Fruit fly (Drosophila melanogaster) whole organism: ENCODE results near the gene RpS25.

Experiments
- CG8478 ChIP-seq: fragments of >200 bp; optimal IDR thresholded peaks from 2 replicates; lab custom pipeline; 2018; ENCODE audit warnings: inconsistent platforms
- Dll ChIP-seq: fragments of >200 bp; optimal IDR thresholded peaks from 2 replicates; lab custom pipeline; 2017
- EcR ChIP-seq, 2 experiments: fragments of >200 bp; optimal IDR thresholded peaks; 2 replicates each; lab custom pipeline; 2017; ENCODE audit warnings: missing biosample characterization in 2 of 2, missing genetic modification characterization in 2 of 2, missing genetic modification reagents in 2 of 2
- pan ChIP-seq: fragments of >200 bp; optimal IDR thresholded peaks from 2 replicates; lab custom pipeline; 2017
- psq ChIP-seq: fragments of >200 bp; optimal IDR thresholded peaks from 2 replicates; lab custom pipeline; 2017
- usp ChIP-seq: fragments of >200 bp; optimal IDR thresholded peaks from 2 replicates; lab custom pipeline; 2017; ENCODE audit warnings: missing biosample characterization, missing genetic modification characterization, mixed read lengths

The RpS25 gene

DNA sequence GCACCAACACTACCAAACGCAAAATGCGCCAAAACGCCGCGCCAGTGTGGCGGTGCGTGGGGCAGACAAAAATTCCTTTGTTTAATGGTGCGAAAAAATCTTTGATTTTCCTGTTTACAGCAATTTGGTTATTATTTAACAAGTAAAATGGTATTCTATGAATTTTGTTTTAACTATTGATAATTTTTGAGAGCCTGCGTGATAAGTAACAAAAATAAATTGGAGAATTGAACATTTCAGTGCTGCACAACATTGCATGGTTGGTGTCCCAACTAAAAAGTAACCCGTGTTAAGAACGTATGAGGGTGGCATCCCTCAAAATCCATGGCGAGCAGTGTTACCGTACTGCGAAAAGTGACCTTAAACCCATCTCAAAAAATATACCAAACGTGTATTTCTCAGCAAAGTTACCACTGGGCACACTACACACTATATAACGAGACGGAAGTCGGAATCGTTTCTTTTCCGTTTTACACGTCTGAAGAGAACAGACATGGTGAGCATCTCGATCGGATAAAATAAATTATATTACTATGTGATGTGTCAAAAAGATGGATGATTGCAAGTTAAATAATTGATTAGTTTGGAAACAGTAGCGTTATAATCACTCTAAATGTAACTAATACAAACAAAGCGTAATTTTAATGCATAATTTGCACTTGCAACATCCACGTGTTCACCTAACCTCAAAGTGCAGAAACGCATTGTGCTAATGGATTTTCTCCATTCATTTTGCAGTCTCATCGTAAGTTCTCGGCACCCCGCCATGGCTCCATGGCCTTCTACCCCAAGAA, 5.5 kb upstream of the RpS25 start, which contains the start of the genes CG6693 and RpL3:
Gene CG6693 (minus strand): TSS at position 203 of the 794 bp plus-strand sequence.
Gene RpL3 (plus strand): TSS at position 458 of the 794 bp plus-strand sequence.
- TF ChIP-seq CG8478 (lab: Kevin White, UChicago) (no peak), EcR (GFP tag; optimal IDR thresholded peaks at IDR 0.05; lab: Kevin White, UChicago) (no peak), psq (lab: Kevin White, UChicago) (no peak), pan (no peak), Dll (lab: Kevin White, UChicago) (no peak), usp (GFP tag; lab: Kevin White, UChicago) (no peak)

DNA sequence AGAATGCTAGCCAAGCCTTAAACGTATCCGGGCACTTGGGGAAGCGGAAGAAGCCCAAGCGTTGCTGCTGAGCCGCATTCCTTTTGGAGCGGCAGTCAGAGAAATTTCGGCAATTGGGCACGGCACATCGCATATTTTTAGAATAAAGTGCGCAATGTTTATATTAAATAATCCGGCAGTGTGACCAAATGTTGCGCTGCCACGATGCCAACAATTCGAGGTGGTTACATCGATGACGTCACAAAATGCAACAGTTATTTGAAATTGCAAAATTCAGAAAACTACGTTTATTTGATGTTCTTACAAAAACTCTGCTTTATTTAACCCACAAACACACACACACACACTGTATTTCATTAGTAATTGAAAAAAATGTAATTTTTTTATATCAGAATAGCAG, 3.8 kb upstream of the RpS25 start, which contains the start of gene CG6689:
Gene CG6689 (minus strand): TSS at position 182 of the 400 bp plus-strand sequence.
- TF ChIP-seq pan (no peak), EcR (GFP tag; optimal IDR thresholded peaks at IDR 0.05; lab: Kevin White, UChicago) (no peak), psq (lab: Kevin White, UChicago) (no peak), CG8478 (lab: Kevin White, UChicago) (no peak), Dll (lab: Kevin White, UChicago) (no peak), usp (GFP tag; lab: Kevin White, UChicago) (no peak)

DNA sequence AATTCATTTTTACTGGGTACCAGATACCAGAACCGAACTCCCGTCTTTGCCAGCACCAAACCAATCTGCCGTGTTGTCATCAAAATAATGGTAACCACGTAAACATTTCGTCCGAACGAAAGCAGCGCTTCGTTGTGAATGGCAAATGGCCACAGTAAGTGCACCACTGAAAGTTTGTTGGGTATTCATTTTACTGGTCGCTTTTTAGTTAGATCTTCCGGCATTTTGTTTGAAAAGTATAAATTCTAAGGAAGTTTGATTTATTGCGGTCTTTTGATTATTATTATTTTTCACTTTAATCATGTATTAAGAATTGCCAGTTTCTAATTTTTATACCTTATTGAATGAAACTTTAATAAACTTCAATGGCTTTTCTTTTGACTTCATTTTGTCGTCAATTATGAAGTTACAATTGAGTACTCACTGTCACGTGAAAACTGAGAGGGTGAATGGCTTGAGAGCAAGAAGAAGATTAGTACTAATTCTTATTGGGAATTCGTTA, 1.6 kb downstream of the RpS25 start, which contains the start of gene ZnT86D:
Gene ZnT86D (minus strand): TSS at position 91 of the 502 bp plus-strand sequence.
- TF ChIP-seq Dll (lab: Kevin White, UChicago), result no peak

DNA sequence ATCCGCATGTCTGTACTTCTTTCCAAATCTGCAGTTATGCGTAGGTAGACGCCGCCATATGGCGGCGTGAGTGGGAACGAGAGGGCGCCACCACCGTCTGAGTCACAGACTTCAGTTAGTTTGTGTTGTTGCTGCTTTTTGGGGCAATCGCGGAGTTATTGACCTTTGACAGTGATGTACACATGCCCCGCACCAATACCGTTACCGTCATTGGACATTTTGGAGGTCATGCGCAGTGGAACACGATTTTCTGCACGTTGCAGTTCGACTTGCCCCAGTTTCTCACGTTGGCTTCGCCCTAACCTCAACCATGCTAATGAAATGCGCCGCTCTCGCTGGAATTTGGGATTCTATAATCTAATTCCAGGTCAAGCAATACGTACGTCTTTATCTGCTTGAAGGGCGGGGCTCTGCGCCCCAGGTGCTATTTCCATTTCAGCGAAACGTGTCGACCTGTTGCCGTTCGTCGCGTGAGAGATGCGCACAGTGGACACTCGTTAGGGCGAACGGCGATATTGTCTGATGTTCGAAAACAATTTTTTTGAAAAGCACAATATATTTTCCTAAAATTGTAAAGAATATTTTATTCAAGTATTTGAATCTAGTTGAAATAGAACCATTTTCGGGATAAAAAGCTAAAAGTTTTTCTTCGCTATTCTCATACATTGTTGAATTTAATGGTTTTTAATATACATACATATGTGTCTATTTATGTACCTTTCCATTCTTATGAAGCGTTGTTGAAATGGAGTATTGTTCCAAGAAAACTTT, 4.6 kb downstream of the RpS25 start:
- TF ChIP-seq EcR (GFP tag; optimal IDR thresholded peaks at IDR 0.05; lab: Kevin White, UChicago) (no peak), usp (GFP tag; lab: Kevin White, UChicago) (no peak), psq (lab: Kevin White, UChicago) (no peak), pan (no peak), Dll (lab: Kevin White, UChicago) (no peak), CG8478 (lab: Kevin White, UChicago) (no peak)

DNA sequence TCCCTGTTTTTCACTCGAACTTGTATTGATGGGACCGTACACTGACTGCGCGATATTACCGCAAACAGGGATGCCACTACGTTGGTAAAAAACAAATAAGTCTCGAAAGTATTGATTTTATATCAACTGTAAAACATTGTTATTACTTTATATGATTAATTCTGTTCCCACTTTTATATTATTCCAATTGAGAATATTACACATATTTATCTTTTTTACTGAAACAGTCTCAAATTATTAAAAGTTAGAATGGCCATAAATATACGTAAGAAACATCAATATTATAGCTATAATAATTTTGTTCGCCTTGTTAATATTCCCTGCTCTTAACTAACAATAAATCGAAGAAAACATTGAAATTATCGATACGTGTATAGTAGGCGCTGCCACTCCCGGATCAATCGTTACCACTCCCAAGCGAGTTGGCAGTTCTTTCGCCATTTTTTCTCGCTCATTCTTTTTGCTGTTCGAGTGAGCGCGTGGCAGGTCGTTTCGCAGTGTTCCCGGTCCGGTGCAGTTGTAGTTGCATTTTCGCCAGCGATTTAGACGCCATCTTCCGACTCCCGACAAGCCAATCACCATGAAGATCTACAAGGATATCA, 6.2 kb downstream of the RpS25 start, which contains the start of the genes SdhC and Tctp:
Gene SdhC (minus strand): TSS at position 49 of the 602 bp plus-strand sequence.
Gene Tctp (plus strand): TSS at position 447 of the 602 bp plus-strand sequence.
- no peak for TF ChIP-seq CG8478 (lab: Kevin White, UChicago)
- no peak for TF ChIP-seq EcR (GFP tag; optimal IDR thresholded peaks at IDR 0.05; lab: Kevin White, UChicago)
- TF ChIP-seq usp (GFP tag; lab: Kevin White, UChicago), result no peak
- TF ChIP-seq pan, result no peak
- TF ChIP-seq psq (lab: Kevin White, UChicago), result no peak

DNA sequence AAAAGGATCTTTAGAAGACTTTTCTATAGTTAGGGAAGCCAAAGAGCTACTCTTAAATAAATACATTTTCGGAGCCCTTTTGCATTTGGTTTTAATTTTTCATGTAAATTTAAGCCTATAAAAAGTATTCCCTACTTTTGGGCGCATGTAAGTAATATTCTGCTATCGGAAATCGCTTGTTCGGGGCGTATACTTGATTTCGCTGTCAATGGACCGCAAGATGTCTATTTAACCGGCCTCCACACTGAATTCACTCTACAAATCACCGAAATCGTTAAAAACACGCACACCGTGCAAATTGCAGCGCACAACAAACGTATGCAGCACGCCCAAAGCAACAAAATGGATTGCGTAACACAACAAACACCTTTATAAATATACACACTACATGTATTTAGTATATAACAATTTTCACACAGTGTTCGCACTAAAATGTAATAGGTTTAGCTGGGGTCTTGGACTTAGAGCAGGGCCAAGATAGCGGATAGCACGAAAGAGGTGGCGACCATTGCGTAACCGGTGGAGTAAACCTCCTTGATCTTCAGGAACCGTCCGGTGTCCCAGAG, 7.2 kb downstream of the RpS25 start:
- TF ChIP-seq usp (GFP tag; lab: Kevin White, UChicago) (no peak), pan (no peak), Dll (lab: Kevin White, UChicago) (no peak), psq (lab: Kevin White, UChicago) (no peak), CG8478 (lab: Kevin White, UChicago) (no peak), EcR (GFP tag; optimal IDR thresholded peaks at IDR 0.05; lab: Kevin White, UChicago) (no peak)

DNA sequence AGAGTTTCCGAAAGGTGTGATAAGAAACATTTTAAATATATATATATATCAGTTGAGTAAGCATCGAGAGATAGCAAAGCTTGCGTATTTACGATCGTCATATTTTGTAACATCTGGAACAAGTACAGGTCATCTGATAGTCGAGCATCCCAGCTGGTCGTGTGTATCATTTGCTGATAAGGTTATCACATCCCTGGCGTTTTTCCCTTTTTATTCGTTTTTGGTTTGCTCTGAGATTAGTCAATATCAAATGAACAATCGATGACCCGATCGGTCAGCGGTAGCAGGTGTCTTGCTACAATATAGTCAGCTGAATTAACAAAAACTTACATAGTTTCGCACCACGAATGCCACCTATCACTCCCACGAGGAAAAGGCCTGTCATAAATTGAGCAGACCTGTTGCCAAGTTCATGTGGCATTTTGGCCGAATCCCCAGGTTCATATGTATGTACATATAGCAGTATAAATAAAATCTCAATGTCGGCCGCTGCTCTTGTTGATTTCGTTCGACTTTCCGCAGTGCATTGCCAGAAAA, 15.1 kb downstream of the RpS25 start:
- TF ChIP-seq psq (lab: Kevin White, UChicago) (no peak), pan (peak; percentile 88)

DNA sequence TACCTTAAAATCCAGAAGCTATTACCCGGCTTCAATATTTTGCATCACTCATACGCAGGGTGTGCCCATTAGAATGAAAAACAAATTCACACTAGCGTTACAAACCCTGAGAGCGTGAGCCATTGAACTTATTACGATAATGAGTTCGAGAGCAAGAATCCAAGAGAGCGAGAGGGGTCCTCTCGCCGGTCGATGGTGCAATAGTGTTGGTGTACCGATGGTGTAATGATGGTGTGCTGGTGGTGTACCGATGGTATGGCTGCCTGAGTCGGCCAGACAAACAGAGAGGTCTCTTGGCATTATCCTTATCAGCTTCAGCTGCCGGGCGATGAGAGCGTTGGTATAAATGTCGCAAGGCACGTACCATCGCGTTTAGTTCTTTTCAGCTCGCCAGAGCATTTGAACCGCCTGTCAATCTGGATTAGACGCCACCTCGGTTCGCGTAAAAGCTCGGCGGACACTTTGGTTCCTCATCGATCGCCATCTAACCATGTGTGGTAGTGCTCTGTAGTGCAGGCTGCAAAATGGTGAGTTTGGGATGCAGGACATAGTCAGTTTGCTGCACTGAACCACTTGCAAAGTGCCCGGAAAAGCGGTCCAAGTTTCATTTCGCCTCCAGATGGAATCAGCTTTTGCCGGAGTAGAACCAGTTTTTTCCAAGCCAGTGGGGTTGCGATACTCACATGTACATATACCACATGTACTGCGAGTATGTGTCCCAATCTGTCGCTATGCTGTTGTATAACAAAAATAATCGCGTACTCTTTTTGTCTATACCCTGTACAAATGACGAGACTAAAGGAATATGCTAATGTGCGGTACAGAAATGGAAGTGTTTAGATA, 15.8 kb downstream of the RpS25 start:
- peak in 1 of 2 experiments; percentile 74 for TF ChIP-seq EcR (GFP tag; optimal IDR thresholded peaks at IDR 0.05; lab: Kevin White, UChicago)
- no peak for TF ChIP-seq Dll (lab: Kevin White, UChicago)
- no peak for TF ChIP-seq CG8478 (lab: Kevin White, UChicago)
- TF ChIP-seq usp (GFP tag; lab: Kevin White, UChicago), result no peak

DNA sequence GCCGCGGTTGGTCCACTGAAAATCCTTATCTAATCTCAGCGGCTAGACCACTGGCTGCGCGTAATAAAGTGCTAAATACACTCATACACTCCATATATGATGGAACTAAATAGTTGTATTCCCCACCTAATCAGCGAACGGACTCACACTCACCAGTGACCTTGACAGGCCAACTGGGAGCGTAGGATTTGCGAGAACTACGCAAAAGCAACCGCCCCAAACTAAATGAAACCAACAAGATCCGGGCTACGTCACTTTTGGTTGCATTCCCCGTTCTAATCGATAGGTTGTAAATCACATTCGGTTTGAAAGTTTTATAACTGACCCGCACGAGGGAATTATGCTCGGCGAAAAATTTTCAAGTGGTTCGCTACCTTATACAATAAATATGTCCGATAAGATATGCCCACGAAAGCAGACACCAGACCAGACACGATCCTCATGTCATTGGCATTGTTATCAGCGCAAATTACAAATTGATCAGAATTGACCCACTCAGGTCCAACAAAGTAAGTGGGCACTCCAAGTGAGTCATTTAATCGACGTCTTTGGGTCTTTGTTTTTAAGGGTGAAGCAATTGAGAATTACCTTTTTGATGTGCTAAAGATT, 16.8 kb downstream of the RpS25 start:
- TF ChIP-seq CG8478 (lab: Kevin White, UChicago), result no peak
- TF ChIP-seq Dll (lab: Kevin White, UChicago), result no peak
- no peak for TF ChIP-seq psq (lab: Kevin White, UChicago)
- TF ChIP-seq usp (GFP tag; lab: Kevin White, UChicago), result no peak
- TF ChIP-seq pan, result no peak
- TF ChIP-seq EcR (GFP tag; optimal IDR thresholded peaks at IDR 0.05; lab: Kevin White, UChicago), result no peak

DNA sequence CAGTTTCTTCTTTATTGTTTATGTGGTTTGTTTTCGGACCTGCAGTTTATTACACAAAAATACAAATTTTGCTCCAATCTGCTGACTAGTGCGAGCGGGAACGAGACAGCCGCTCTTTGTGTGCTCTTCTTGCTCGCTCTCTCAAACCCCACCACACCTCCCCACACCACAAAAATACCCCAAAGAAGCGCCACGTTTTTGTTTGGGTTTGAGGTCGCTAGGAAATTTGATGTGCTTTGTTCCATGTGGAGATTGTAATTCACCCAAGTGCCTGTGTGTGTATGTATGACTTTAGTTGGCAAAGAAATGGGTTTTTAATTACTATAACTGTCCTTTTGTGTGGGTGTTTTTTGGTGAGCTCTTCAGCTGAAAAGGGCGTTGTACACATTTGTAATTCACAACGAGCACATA, 18.0 kb downstream of the RpS25 start:
- TF ChIP-seq psq (lab: Kevin White, UChicago), result no peak
- TF ChIP-seq EcR (GFP tag; optimal IDR thresholded peaks at IDR 0.05; lab: Kevin White, UChicago), result peak in 1 of 2 experiments; percentile 1
- no peak for TF ChIP-seq CG8478 (lab: Kevin White, UChicago)
- TF ChIP-seq Dll (lab: Kevin White, UChicago), result no peak
- no peak for TF ChIP-seq usp (GFP tag; lab: Kevin White, UChicago)
